Worm (Caenorhabditis elegans) whole organism, midembryonic: ENCODE results near the gene aat-2.

ENCODE experiments used
- flt-1 ChIP-seq: fragments of 200-800 bp; sonication (Bioruptor generic); IDR thresholded peaks from 2 replicates; pipeline ENCODE4 v1.3.6; 2022; ENCODE audit warnings: missing genetic modification characterization, missing compliant biosample characterization
- med-1 ChIP-seq: sonication (generic microtip); optimal IDR thresholded peaks from 2 replicates; lab custom pipeline; 2017; ENCODE audit warnings: missing genetic modification characterization, mild to moderate bottlenecking, missing compliant biosample characterization, antibody characterized with exemption, missing genetic modification reagents; ENCODE audit not compliant: insufficient read depth
- ref-1 ChIP-seq: fragments of 200-800 bp; sonication (Bioruptor generic); conservative IDR thresholded peaks from 2 replicates; pipeline ENCODE4 v1.3.6; 2022; ENCODE audit warnings: missing genetic modification reagents, missing genetic modification characterization, missing compliant biosample characterization
- tab-1 ChIP-seq: fragments of 200-800 bp; sonication (Bioruptor generic); IDR thresholded peaks from 2 replicates; pipeline ENCODE4 v1.3.6; 2022; ENCODE audit warnings: missing genetic modification characterization, missing compliant biosample characterization
- ztf-23 ChIP-seq: fragments of 200-800 bp; sonication (Bioruptor generic); IDR thresholded peaks from 2 replicates; pipeline ENCODE4 v1.3.6; 2022; ENCODE audit warnings: missing genetic modification reagents, missing genetic modification characterization, missing compliant biosample characterization

ce11 chrV:9222819-9223218, 23.3 kb downstream of the aat-2 start:
- TF ChIP-seq tab-1 (no peak), ref-1 (no peak), flt-1 (GFP tag; lab: Robert Waterston, UW) (no peak), ztf-23 (GFP tag; lab: Robert Waterston, UW) (no peak), med-1 (no peak)
